Fruit fly (Drosophila melanogaster) whole organism, embryonic: Measurements from ENCODE around the gene CG31883.

Experiments
- Awh ChIP-seq: fragments of 200-800 bp; sonication (Bioruptor generic); IDR thresholded peaks from 2 replicates; pipeline ENCODE4, ENCODE4 v1.3.6; 2022; ENCODE audit warnings: missing biosample characterization, missing genetic modification characterization
- Bgb ChIP-seq: fragments of 200-800 bp; sonication (Bioruptor generic); IDR thresholded peaks from 2 replicates; pipeline ENCODE4 v1.3.6; 2022; ENCODE audit warnings: missing biosample characterization, missing genetic modification characterization; ENCODE audit not compliant: partially characterized antibody
- CG10147 ChIP-seq: fragments of 200-800 bp; sonication (Bioruptor generic); optimal IDR thresholded peaks from 2 replicates; lab custom pipeline; 2019; ENCODE audit warnings: missing biosample characterization, mild to moderate bottlenecking, missing genetic modification characterization, moderate library complexity
- CG11504 ChIP-seq: fragments of 200-800 bp; sonication (Bioruptor generic); optimal IDR thresholded peaks from 3 replicates; lab custom pipeline; 2019; ENCODE audit warnings: missing biosample characterization, mild to moderate bottlenecking, missing genetic modification characterization, moderate library complexity
- CG1233 ChIP-seq: fragments of 200-800 bp; sonication (Bioruptor generic); optimal IDR thresholded peaks from 4 replicates; lab custom pipeline; 2018; ENCODE audit warnings: missing biosample characterization, mild to moderate bottlenecking, missing genetic modification characterization
- CG15696 ChIP-seq: fragments of 200-800 bp; sonication (Bioruptor generic); optimal IDR thresholded peaks from 2 replicates; lab custom pipeline; 2019; ENCODE audit warnings: missing biosample characterization, mild to moderate bottlenecking, missing genetic modification characterization, moderate library complexity
- CG1602 ChIP-seq: fragments of 200-800 bp; sonication (Bioruptor generic); optimal IDR thresholded peaks from 3 replicates; lab custom pipeline; 2016; ENCODE audit warnings: missing biosample characterization, missing genetic modification characterization
- CG1832 ChIP-seq: fragments of 200-800 bp; sonication (Bioruptor generic); optimal IDR thresholded peaks from 2 replicates; lab custom pipeline; 2017; ENCODE audit warnings: missing biosample characterization, mild to moderate bottlenecking, missing genetic modification characterization, inconsistent platforms
- CG2129 ChIP-seq: fragments of 200-800 bp; sonication (Bioruptor generic); IDR thresholded peaks from 2 replicates; pipeline ENCODE4 v1.3.6; 2022; ENCODE audit warnings: missing biosample characterization, missing genetic modification characterization; ENCODE audit not compliant: partially characterized antibody
- CG30431 ChIP-seq: fragments of 200-800 bp; sonication (Bioruptor generic); optimal IDR thresholded peaks from 2 replicates; lab custom pipeline; 2017; ENCODE audit warnings: missing biosample characterization, missing genetic modification characterization
- CG4707 ChIP-seq: fragments of 200-800 bp; sonication (Bioruptor generic); optimal IDR thresholded peaks from 2 replicates; lab custom pipeline; 2018; ENCODE audit warnings: missing biosample characterization, mild to moderate bottlenecking, missing genetic modification characterization, moderate library complexity
- CG6272 ChIP-seq: fragments of 200-800 bp; sonication (Bioruptor generic); IDR thresholded peaks from 2 replicates; pipeline ENCODE4 v1.3.6; 2022; ENCODE audit warnings: missing biosample characterization, missing genetic modification characterization
- CG6654 ChIP-seq: fragments of 200-800 bp; sonication (Bioruptor generic); optimal IDR thresholded peaks from 2 replicates; lab custom pipeline; 2017; ENCODE audit warnings: missing biosample characterization, mild to moderate bottlenecking, missing genetic modification characterization
- CG6765 ChIP-seq: fragments of 200-800 bp; sonication (Bioruptor generic); optimal IDR thresholded peaks from 3 replicates; lab custom pipeline; 2017; ENCODE audit warnings: missing biosample characterization, mild to moderate bottlenecking, missing genetic modification characterization
- CG6813 ChIP-seq: fragments of 200-800 bp; sonication (Bioruptor generic); optimal IDR thresholded peaks from 2 replicates; lab custom pipeline; 2017; ENCODE audit warnings: missing biosample characterization, missing genetic modification characterization, mild to moderate bottlenecking, moderate library complexity, missing genetic modification reagents
- CG7963 ChIP-seq: fragments of 200-800 bp; sonication (Bioruptor generic); IDR thresholded peaks from 3 replicates; pipeline ENCODE4 v1.3.6; 2022; ENCODE audit warnings: missing biosample characterization, missing genetic modification characterization; ENCODE audit not compliant: partially characterized antibody
- CTCF ChIP-seq: fragments of 200-800 bp; sonication (Bioruptor generic); optimal IDR thresholded peaks from 2 replicates; lab custom pipeline; 2017; ENCODE audit warnings: missing biosample characterization, mild to moderate bottlenecking, missing genetic modification characterization, moderate library complexity
- Dref ChIP-seq: fragments of 200-800 bp; sonication (Bioruptor generic); IDR thresholded peaks from 2 replicates; pipeline ENCODE4 v1.3.6; 2022; ENCODE audit warnings: missing biosample characterization, missing genetic modification characterization
- Drgx ChIP-seq: fragments of 200-800 bp; sonication (Bioruptor generic); IDR thresholded peaks from 2 replicates; pipeline ENCODE4 v1.3.6; 2022; ENCODE audit warnings: missing biosample characterization, missing genetic modification characterization
- Hr3 ChIP-seq: fragments of 200-800 bp; sonication (Bioruptor generic); optimal IDR thresholded peaks from 3 replicates; lab custom pipeline; 2016; ENCODE audit warnings: missing biosample characterization, missing genetic modification characterization
- Max ChIP-seq: fragments of 200-800 bp; sonication (Bioruptor generic); optimal IDR thresholded peaks from 2 replicates; lab custom pipeline; 2016; ENCODE audit warnings: missing biosample characterization, mild to moderate bottlenecking, missing genetic modification characterization
- Meics ChIP-seq: fragments of 200-800 bp; sonication (Bioruptor generic); optimal IDR thresholded peaks from 2 replicates; lab custom pipeline; 2017; ENCODE audit warnings: missing biosample characterization, mild to moderate bottlenecking, missing genetic modification characterization
- Optix ChIP-seq: fragments of 200-800 bp; sonication (Bioruptor generic); IDR thresholded peaks from 3 replicates; pipeline ENCODE4 v1.3.6; 2022; ENCODE audit warnings: missing biosample characterization, missing genetic modification characterization
- Side ChIP-seq: fragments of 200-800 bp; sonication (Bioruptor generic); optimal IDR thresholded peaks from 2 replicates; lab custom pipeline; 2016; ENCODE audit warnings: missing biosample characterization, missing genetic modification characterization
- Spps ChIP-seq: fragments of 200-800 bp; sonication (Bioruptor generic); optimal IDR thresholded peaks from 2 replicates; lab custom pipeline; 2018; ENCODE audit warnings: missing biosample characterization, mild to moderate bottlenecking, missing genetic modification characterization
- Sry-β ChIP-seq: fragments of 200-800 bp; sonication (Bioruptor generic); optimal IDR thresholded peaks from 2 replicates; lab custom pipeline; 2018; ENCODE audit warnings: missing biosample characterization, mild to moderate bottlenecking, missing genetic modification characterization, moderate library complexity
- Sry-δ ChIP-seq: fragments of 200-800 bp; sonication (Bioruptor generic); optimal IDR thresholded peaks from 2 replicates; lab custom pipeline; 2016; ENCODE audit warnings: missing biosample characterization, missing genetic modification characterization
- TFAM ChIP-seq: fragments of 200-800 bp; sonication (Bioruptor generic); optimal IDR thresholded peaks from 2 replicates; lab custom pipeline; 2017; ENCODE audit warnings: missing biosample characterization, missing genetic modification characterization, inconsistent platforms
- Taf1 ChIP-seq: fragments of 200-800 bp; sonication (Bioruptor generic); IDR thresholded peaks from 2 replicates; pipeline ENCODE4 v1.3.6; 2022; ENCODE audit warnings: missing biosample characterization, missing genetic modification characterization
- ap ChIP-seq: fragments of 200-800 bp; sonication (Bioruptor generic); IDR thresholded peaks from 2 replicates; pipeline ENCODE4 v1.3.6; 2022; ENCODE audit warnings: missing biosample characterization, missing genetic modification characterization
- br ChIP-seq: fragments of >200 bp; optimal IDR thresholded peaks from 2 replicates; lab custom pipeline; 2017
- btn ChIP-seq: fragments of 200-800 bp; sonication (Bioruptor generic); optimal IDR thresholded peaks from 2 replicates; lab custom pipeline; 2016; ENCODE audit warnings: missing biosample characterization, missing genetic modification characterization
- cas ChIP-seq: fragments of 200-800 bp; sonication (Bioruptor generic); IDR thresholded peaks from 2 replicates; pipeline ENCODE4 v1.3.6; 2022; ENCODE audit warnings: missing biosample characterization, missing genetic modification characterization
- cato ChIP-seq: fragments of 200-800 bp; sonication (Bioruptor generic); optimal IDR thresholded peaks from 2 replicates; lab custom pipeline; 2016; ENCODE audit warnings: missing biosample characterization, missing genetic modification characterization, borderline replicate concordance
- grau ChIP-seq: fragments of 200-800 bp; optimal IDR thresholded peaks from 3 replicates; lab custom pipeline; 2019; ENCODE audit warnings: missing biosample characterization, mild to moderate bottlenecking, missing genetic modification characterization, moderate library complexity
- ham ChIP-seq: fragments of 200-800 bp; sonication (Bioruptor generic); IDR thresholded peaks from 2 replicates; pipeline ENCODE4 v1.3.6; 2022; ENCODE audit warnings: missing biosample characterization, missing genetic modification characterization
- jing ChIP-seq: fragments of 200-800 bp; sonication (Bioruptor generic); optimal IDR thresholded peaks from 2 replicates; lab custom pipeline; 2018; ENCODE audit warnings: missing biosample characterization, mild to moderate bottlenecking, missing genetic modification characterization
- kah ChIP-seq: fragments of 200-800 bp; sonication (Bioruptor generic); optimal IDR thresholded peaks from 2 replicates; lab custom pipeline; 2018; ENCODE audit warnings: missing biosample characterization, mild to moderate bottlenecking, missing genetic modification characterization
- lbe ChIP-seq: fragments of 200-800 bp; sonication (Bioruptor generic); optimal IDR thresholded peaks from 2 replicates; lab custom pipeline; 2016; ENCODE audit warnings: missing biosample characterization, mild to moderate bottlenecking, missing genetic modification characterization
- maf-S ChIP-seq: fragments of 200-800 bp; sonication (Bioruptor generic); optimal IDR thresholded peaks from 2 replicates; lab custom pipeline; 2016; ENCODE audit warnings: missing biosample characterization, missing genetic modification characterization
- nerfin-2 ChIP-seq: fragments of 200-800 bp; sonication (Bioruptor generic); IDR thresholded peaks from 2 replicates; pipeline ENCODE4 v1.3.6; 2022; ENCODE audit warnings: missing biosample characterization, missing genetic modification characterization; ENCODE audit not compliant: partially characterized antibody
- otp ChIP-seq: fragments of 200-800 bp; sonication (Bioruptor generic); IDR thresholded peaks from 3 replicates; pipeline ENCODE4, ENCODE4 v1.3.6; 2022; ENCODE audit warnings: missing biosample characterization, missing genetic modification characterization
- peb ChIP-seq: fragments of 200-800 bp; sonication (Bioruptor generic); IDR thresholded peaks from 2 replicates; pipeline ENCODE4 v1.3.6; 2022; ENCODE audit warnings: missing biosample characterization, missing genetic modification characterization
- pho ChIP-seq: fragments of 200-800 bp; sonication (Bioruptor generic); optimal IDR thresholded peaks from 2 replicates; lab custom pipeline; 2016; ENCODE audit warnings: missing biosample characterization, missing genetic modification characterization
- so ChIP-seq: fragments of 200-800 bp; sonication (Bioruptor generic); IDR thresholded peaks from 3 replicates; pipeline ENCODE4 v1.3.6; 2022; ENCODE audit warnings: missing biosample characterization, missing genetic modification characterization
- tna ChIP-seq: fragments of 200-800 bp; sonication (Bioruptor generic); IDR thresholded peaks from 2 replicates; pipeline ENCODE4 v1.3.6; 2022; ENCODE audit warnings: missing biosample characterization, missing genetic modification characterization; ENCODE audit not compliant: partially characterized antibody
- trem ChIP-seq: fragments of 200-800 bp; optimal IDR thresholded peaks from 3 replicates; lab custom pipeline; 2019; ENCODE audit warnings: missing biosample characterization, mild to moderate bottlenecking, missing genetic modification characterization, moderate library complexity
- tup ChIP-seq: fragments of 200-800 bp; sonication (Bioruptor generic); optimal IDR thresholded peaks from 2 replicates; lab custom pipeline; 2016; ENCODE audit warnings: missing biosample characterization, mild to moderate bottlenecking, missing genetic modification characterization, moderate library complexity
- wdn ChIP-seq: fragments of 200-800 bp; sonication (Bioruptor generic); IDR thresholded peaks from 2 replicates; pipeline ENCODE4 v1.3.6; 2022; ENCODE audit warnings: missing biosample characterization, missing genetic modification characterization
- zen2 ChIP-seq: fragments of 200-800 bp; sonication (Bioruptor generic); IDR thresholded peaks from 3 replicates; pipeline ENCODE4 v1.3.6; 2022; ENCODE audit warnings: missing biosample characterization, missing genetic modification characterization; ENCODE audit not compliant: partially characterized antibody
- zfh1 ChIP-seq: fragments of 200-800 bp; sonication (Bioruptor generic); IDR thresholded peaks from 3 replicates; pipeline ENCODE4 v1.3.6; 2022; ENCODE audit warnings: missing biosample characterization, missing genetic modification characterization

The CG31883 gene

DNA sequence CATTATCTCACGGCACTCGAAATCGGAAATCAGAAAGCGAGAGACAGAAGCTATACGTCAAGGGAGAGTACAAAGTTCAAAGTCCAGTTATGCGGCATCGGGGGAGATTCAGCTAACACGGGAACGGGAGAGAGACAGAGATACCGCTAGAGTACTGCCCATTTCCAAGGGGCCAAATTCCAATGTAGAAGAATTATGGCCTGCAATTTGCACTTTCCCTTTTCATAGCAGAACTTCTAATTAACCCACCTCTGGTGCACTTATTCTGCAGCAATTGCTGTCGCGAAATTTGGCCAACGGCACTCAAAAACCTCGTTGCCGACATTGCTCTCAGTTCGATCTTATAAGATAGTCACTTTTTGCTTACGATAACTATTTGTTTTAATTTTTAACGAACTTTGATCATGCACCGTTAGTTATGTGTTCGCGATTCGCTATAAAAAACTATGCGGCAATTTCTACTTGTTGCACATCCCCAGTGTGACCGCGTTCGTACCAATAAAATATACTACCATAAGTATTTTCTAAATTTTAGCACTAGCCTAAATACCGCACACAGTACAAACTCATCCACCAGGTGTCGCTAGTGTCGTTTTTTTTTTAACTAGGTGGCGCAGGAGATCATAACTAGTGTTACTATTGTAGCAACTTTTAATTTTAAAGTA is 48.1 kb downstream of the CG31883 start, which contains the start of gene Mtpalpha (continued):
- TF ChIP-seq trem (tag; lab: Kevin White, UChicago) (peak; percentile 6), Dref (GFP tag; lab: Robert Waterston, UW) (no peak), Taf1 (no peak), CG2129 (no peak), pho (GFP tag; lab: Kevin White, UChicago) (no peak), Drgx (GFP tag; lab: Robert Waterston, UW) (peak; percentile 90), br (no peak), ham (GFP tag; lab: Robert Waterston, UW) (no peak), CG30431 (GFP tag; lab: Kevin White, UChicago) (no peak), nerfin-2 (GFP tag; lab: Robert Waterston, UW) (no peak), lbe (GFP tag; lab: Kevin White, UChicago) (no peak), ap (GFP tag; lab: Robert Waterston, UW) (no peak), kah (peak; percentile 88), cas (GFP tag; lab: Robert Waterston, UW) (no peak), CG7963 (no peak), Sry-β (GFP tag; lab: Kevin White, UChicago) (no peak), Optix (GFP tag; lab: Robert Waterston, UW) (no peak), otp (GFP tag; lab: Robert Waterston, UW) (no peak), btn (no peak), Bgb (GFP tag; lab: Robert Waterston, UW) (no peak; the same call in 1 of the 2 replicates), Spps (tag; lab: Kevin White, UChicago) (no peak), peb (no peak), Awh (GFP tag; lab: Robert Waterston, UW) (no peak), CG15696 (tag; lab: Kevin White, UChicago) (peak; percentile 52), CG6765 (GFP tag; lab: Kevin White, UChicago) (peak; percentile 42), Sry-δ (GFP tag; lab: Kevin White, UChicago) (peak; percentile 43), maf-S (GFP tag; lab: Kevin White, UChicago) (no peak), tup (GFP tag; lab: Kevin White, UChicago) (no peak), TFAM (GFP tag; lab: Kevin White, UChicago) (no peak), jing (GFP tag; lab: Kevin White, UChicago) (no peak), Meics (GFP tag; lab: Kevin White, UChicago) (peak; percentile 49), Side (peak; percentile 34), CG4707 (GFP tag; lab: Kevin White, UChicago) (peak; percentile 12), tna (GFP tag; lab: Robert Waterston, UW) (no peak; the same call in 1 of the 2 replicates), CG6272 (GFP tag; lab: Robert Waterston, UW) (no peak), zen2 (GFP tag; lab: Robert Waterston, UW) (no peak), CG6813 (GFP tag; lab: Kevin White, UChicago) (no peak), CG11504 (tag; lab: Kevin White, UChicago) (no peak), so (GFP tag; lab: Robert Waterston, UW) (no peak), Max (peak; percentile 26), CG1233 (GFP tag; lab: Kevin White, UChicago) (no peak), cato (GFP tag; lab: Kevin White, UChicago) (no peak), CG1602 (GFP tag; lab: Kevin White, UChicago) (peak; percentile 28), zfh1 (no peak), wdn (GFP tag; lab: Robert Waterston, UW) (no peak), CG6654 (GFP tag; lab: Kevin White, UChicago) (no peak), CG10147 (GFP tag; lab: Kevin White, UChicago) (no peak), grau (no peak), CTCF (GFP tag; lab: Kevin White, UChicago) (peak; percentile 99), CG1832 (no peak), Hr3 (peak; percentile 43)
